Worm (Caenorhabditis elegans) whole organism, early embryonic: ENCODE results near the gene srh-131.

Experiments used
- B0310.2 ChIP-seq: sonication (generic microtip); optimal IDR thresholded peaks from 2 replicates; lab custom pipeline; 2016; ENCODE audit warnings: mild to moderate bottlenecking, missing genetic modification characterization, missing compliant biosample characterization
- F13C5.2 ChIP-seq: sonication (generic microtip); optimal IDR thresholded peaks from 2 replicates; lab custom pipeline; 2017; ENCODE audit warnings: mild to moderate bottlenecking, missing genetic modification characterization, inconsistent platforms, missing compliant biosample characterization
- aly-1 ChIP-seq: sonication (generic microtip); optimal IDR thresholded peaks from 2 replicates; lab custom pipeline; 2016; ENCODE audit warnings: missing genetic modification characterization, missing compliant biosample characterization
- ama-1 ChIP-seq: fragments of 150-350 bp; optimal IDR thresholded peaks from 2 replicates; lab custom pipeline; 2014
- ceh-13 ChIP-seq: fragments of 200-800 bp; sonication (Bioruptor generic); optimal IDR thresholded peaks from 2 replicates; lab custom pipeline; 2018; ENCODE audit warnings: mild to moderate bottlenecking, missing genetic modification characterization, missing compliant biosample characterization
- ceh-36 ChIP-seq: sonication (generic microtip); optimal IDR thresholded peaks from 2 replicates; lab custom pipeline; 2016; ENCODE audit warnings: missing genetic modification characterization, inconsistent platforms, missing compliant biosample characterization
- ets-7 ChIP-seq: sonication (generic microtip); optimal IDR thresholded peaks from 2 replicates; lab custom pipeline; 2016; ENCODE audit warnings: missing genotype, missing genetic modification characterization, missing compliant biosample characterization
- flt-1 ChIP-seq: fragments of 200-800 bp; sonication (Bioruptor generic); IDR thresholded peaks from 2 replicates; pipeline ENCODE4 v1.3.6; 2022; ENCODE audit warnings: missing genetic modification characterization, missing compliant biosample characterization
- hmbx-1 ChIP-seq: sonication (generic microtip); optimal IDR thresholded peaks from 2 replicates; lab custom pipeline; 2016; ENCODE audit warnings: mild to moderate bottlenecking, missing genetic modification characterization, missing compliant biosample characterization
- hmg-4 ChIP-seq: fragments of 200-800 bp; sonication (Bioruptor generic); optimal IDR thresholded peaks from 2 replicates; lab custom pipeline; 2018; ENCODE audit warnings: mild to moderate bottlenecking, missing genetic modification characterization, missing compliant biosample characterization
- hnd-1 ChIP-seq: sonication (generic microtip); optimal IDR thresholded peaks from 2 replicates; lab custom pipeline; 2016; ENCODE audit warnings: missing genetic modification characterization, missing compliant biosample characterization
- pes-1 ChIP-seq: fragments of 200-800 bp; sonication (Bioruptor generic); IDR thresholded peaks from 2 replicates; pipeline ENCODE4 v1.3.6; 2022; ENCODE audit warnings: missing genetic modification reagents, missing genetic modification characterization, missing compliant biosample characterization
- scrt-1 ChIP-seq: fragments of 200-800 bp; sonication (Bioruptor generic); IDR thresholded peaks from 2 replicates; pipeline ENCODE4 v1.3.6; 2022; ENCODE audit warnings: missing genetic modification characterization, missing compliant biosample characterization
- sea-1 ChIP-seq: fragments of 200-800 bp; sonication (Bioruptor generic); conservative IDR thresholded peaks from 2 replicates; pipeline ENCODE4 v1.3.6; 2022; ENCODE audit warnings: missing genetic modification characterization, missing compliant biosample characterization
- tbx-11 ChIP-seq: fragments of 200-800 bp; sonication (Bioruptor generic); IDR thresholded peaks from 2 replicates; pipeline ENCODE4 v1.3.6; 2022; ENCODE audit warnings: missing genetic modification characterization, missing compliant biosample characterization
- tbx-37 ChIP-seq: fragments of 200-800 bp; sonication (Bioruptor generic); conservative IDR thresholded peaks from 2 replicates; pipeline ENCODE4 v1.3.6; 2022; ENCODE audit warnings: missing genetic modification reagents, missing genetic modification characterization, missing compliant biosample characterization
- tra-4 ChIP-seq: sonication (generic microtip); optimal IDR thresholded peaks from 2 replicates; lab custom pipeline; 2017; ENCODE audit warnings: missing genetic modification characterization, missing compliant biosample characterization

The srh-131 gene

ce11 chrV:17005189-17005588 lies at the start of gene srh-131:
Gene srh-131 (plus strand): TSS chrV:17005489.
- TF ChIP-seq hmg-4 (GFP tag; lab: Kevin White, UChicago) (no peak), tbx-37 (GFP tag; lab: Robert Waterston, UW) (no peak), scrt-1 (GFP tag; lab: Robert Waterston, UW) (no peak), ets-7 (tag; lab: Kevin White, UChicago) (no peak), sea-1 (no peak), B0310.2 (tag; lab: Kevin White, UChicago) (no peak), flt-1 (GFP tag; lab: Robert Waterston, UW) (no peak), ceh-13 (GFP tag; lab: Kevin White, UChicago) (no peak), tra-4 (no peak), ceh-36 (no peak), ama-1 (lab: Kevin White, UChicago) (no peak), hmbx-1 (no peak), pes-1 (GFP tag; lab: Robert Waterston, UW) (no peak), aly-1 (no peak), F13C5.2 (no peak), tbx-11 (GFP tag; lab: Robert Waterston, UW) (no peak), hnd-1 (tag; lab: Kevin White, UChicago) (no peak)

DNA sequence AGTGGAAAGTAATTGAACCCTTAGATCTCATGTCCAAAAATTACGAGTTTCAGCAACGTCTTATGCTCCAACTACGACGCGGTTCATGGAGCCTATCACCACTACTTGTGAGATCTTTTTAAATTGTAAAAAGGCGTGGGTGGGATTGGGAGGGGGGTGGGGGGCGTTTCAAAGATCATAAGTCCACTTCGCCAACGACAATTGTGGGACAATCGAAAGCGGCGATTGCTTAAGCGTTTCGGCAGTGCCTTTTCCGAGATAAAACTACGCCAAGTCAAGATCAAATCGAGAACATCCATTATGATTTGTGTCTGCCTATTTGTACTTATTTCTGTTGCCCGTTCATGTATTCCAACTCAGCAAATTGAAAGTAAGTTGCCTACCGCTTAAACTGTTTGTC lies 49.1 kb upstream of the srh-131 start, which contains the start of gene clec-239:
Gene clec-239, plus strand, starts transcription at position 301 of the 400 bp plus-strand sequence.
- TF ChIP-seq sea-1 (no peak), aly-1 (no peak), ama-1 (lab: Kevin White, UChicago) (no peak), hmg-4 (GFP tag; lab: Kevin White, UChicago) (no peak), tbx-11 (GFP tag; lab: Robert Waterston, UW) (no peak), hnd-1 (tag; lab: Kevin White, UChicago) (no peak), flt-1 (GFP tag; lab: Robert Waterston, UW) (no peak), F13C5.2 (no peak), ceh-13 (GFP tag; lab: Kevin White, UChicago) (no peak), pes-1 (GFP tag; lab: Robert Waterston, UW) (no peak), ets-7 (tag; lab: Kevin White, UChicago) (no peak), tra-4 (no peak), scrt-1 (GFP tag; lab: Robert Waterston, UW) (no peak), ceh-36 (no peak), tbx-37 (GFP tag; lab: Robert Waterston, UW) (no peak), B0310.2 (tag; lab: Kevin White, UChicago) (no peak), hmbx-1 (no peak)

ce11 chrV:16958975-16959374 lies 46.3 kb upstream of the srh-131 start:
- TF ChIP-seq aly-1: no peak
- TF ChIP-seq ama-1 (lab: Kevin White, UChicago): no peak
- TF ChIP-seq hmg-4 (GFP tag; lab: Kevin White, UChicago): no peak
- no peak for TF ChIP-seq tra-4
- no peak for TF ChIP-seq tbx-11 (GFP tag; lab: Robert Waterston, UW)
- TF ChIP-seq hmbx-1: no peak

ce11 chrV:16965655-16966054 lies 39.6 kb upstream of the srh-131 start, which contains the start of gene efl-1:
Gene efl-1 (minus strand): TSS chrV:16965675.
- TF ChIP-seq hmbx-1 (no peak), F13C5.2 (peak; percentile 67)

DNA sequence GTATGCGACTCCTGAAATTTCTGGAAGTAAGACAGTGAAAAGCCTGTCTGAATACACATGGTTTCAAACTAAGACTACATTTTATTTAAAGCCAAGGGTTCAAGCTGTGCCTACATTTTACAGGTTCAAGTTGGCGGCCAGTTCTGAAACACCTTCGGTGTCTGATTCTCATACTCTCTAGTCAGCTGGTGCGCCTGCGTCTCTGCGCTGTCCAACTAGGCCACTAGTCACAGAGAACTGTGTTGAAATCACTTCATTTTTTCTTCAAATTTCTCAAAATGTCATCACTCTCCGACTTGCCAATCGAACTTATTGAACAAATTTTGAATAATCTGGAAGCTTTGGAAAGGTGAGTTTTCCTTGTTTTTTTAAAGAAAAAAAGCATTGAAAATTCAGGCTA lies 38.7 kb upstream of the srh-131 start, which contains the start of gene fbxa-90:
Gene fbxa-90, plus strand, starts transcription at position 179 of the 400 bp plus-strand sequence.
- TF ChIP-seq ceh-36 (no peak), F13C5.2 (no peak), tbx-37 (GFP tag; lab: Robert Waterston, UW) (no peak)

DNA sequence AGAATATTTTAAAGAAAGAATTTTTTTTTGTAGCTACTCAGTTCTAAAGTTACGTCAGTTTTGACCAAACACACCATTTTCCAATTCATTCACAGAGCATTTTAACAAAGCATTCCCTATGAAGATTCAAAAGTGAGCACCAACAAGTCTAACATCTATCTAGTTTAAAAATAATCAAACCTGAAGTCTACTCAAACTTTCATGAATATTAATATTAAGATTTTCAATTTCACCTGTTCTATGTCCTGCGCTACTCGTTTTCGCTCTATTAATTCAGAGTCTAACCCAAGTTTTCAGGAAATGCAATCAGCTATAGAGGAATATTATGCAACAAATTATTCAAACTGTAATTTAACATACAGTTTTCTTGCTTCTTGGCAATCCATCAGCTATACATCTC lies 33.2 kb upstream of the srh-131 start, which contains the start of gene srh-119:
Gene srh-119, plus strand, starts transcription at position 301 of the 400 bp plus-strand sequence.
- TF ChIP-seq tra-4: no peak
- TF ChIP-seq ets-7 (tag; lab: Kevin White, UChicago): no peak
- no peak for TF ChIP-seq hmg-4 (GFP tag; lab: Kevin White, UChicago)
- TF ChIP-seq B0310.2 (tag; lab: Kevin White, UChicago): no peak
- TF ChIP-seq pes-1 (GFP tag; lab: Robert Waterston, UW): no peak
- TF ChIP-seq F13C5.2: no peak
- no peak for TF ChIP-seq aly-1
- TF ChIP-seq tbx-37 (GFP tag; lab: Robert Waterston, UW): no peak
- TF ChIP-seq sea-1: no peak
- TF ChIP-seq scrt-1 (GFP tag; lab: Robert Waterston, UW): no peak

DNA sequence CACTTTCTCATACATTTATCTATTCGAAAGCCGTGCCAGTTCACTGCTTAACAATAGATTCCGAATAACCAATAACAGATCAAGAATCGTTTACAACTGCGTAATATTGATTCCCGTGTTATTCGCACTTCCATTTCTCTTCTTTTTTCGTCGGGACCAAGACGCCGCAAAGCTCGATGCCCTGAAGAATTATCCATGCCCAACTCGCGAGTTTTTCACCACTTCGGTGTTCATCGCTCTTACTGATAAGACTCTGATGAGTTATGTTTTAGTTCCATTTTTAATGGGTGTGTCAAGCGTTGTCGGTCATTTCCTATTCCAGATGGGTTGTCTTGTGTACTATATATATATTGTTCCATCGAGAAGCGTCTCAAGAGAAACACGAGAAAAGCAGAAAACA lies 32.0 kb upstream of the srh-131 start:
- TF ChIP-seq tra-4: no peak
- no peak for TF ChIP-seq flt-1 (GFP tag; lab: Robert Waterston, UW)
- no peak for TF ChIP-seq ama-1 (lab: Kevin White, UChicago)
- TF ChIP-seq tbx-11 (GFP tag; lab: Robert Waterston, UW): no peak
- TF ChIP-seq sea-1: no peak
- TF ChIP-seq ceh-36: no peak
- TF ChIP-seq ets-7 (tag; lab: Kevin White, UChicago): no peak
- no peak for TF ChIP-seq hmg-4 (GFP tag; lab: Kevin White, UChicago)
- no peak for TF ChIP-seq pes-1 (GFP tag; lab: Robert Waterston, UW)
- TF ChIP-seq B0310.2 (tag; lab: Kevin White, UChicago): no peak
- no peak for TF ChIP-seq hnd-1 (tag; lab: Kevin White, UChicago)
- TF ChIP-seq F13C5.2: no peak
- TF ChIP-seq scrt-1 (GFP tag; lab: Robert Waterston, UW): no peak

- TF ChIP-seq pes-1 (GFP tag; lab: Robert Waterston, UW) (no peak), ama-1 (lab: Kevin White, UChicago) (no peak), tbx-37 (GFP tag; lab: Robert Waterston, UW) (no peak), B0310.2 (tag; lab: Kevin White, UChicago) (no peak), F13C5.2 (no peak), ceh-13 (GFP tag; lab: Kevin White, UChicago) (no peak), tra-4 (no peak)
These were observed 30.4 kb upstream of the srh-131 start, which contains the start of gene srx-54 for ce11 chrV:16974919-16975318. Gene srx-54 (plus strand): TSS chrV:16975219.
